Worm (Caenorhabditis elegans) whole organism, L4 larva: ENCODE results near the gene ZK1248.19.
A peak's percentile ranks its signal among the peaks of the same experiment; 100 is the strongest.
"Not testable (repeated sequence)": the region's sequence is repeated elsewhere in the genome, so short reads cannot be mapped to it uniquely, and the experiment has no call there.

Experiments
- F37D6.2 ChIP-seq: sonication (generic microtip); optimal IDR thresholded peaks from 2 replicates; lab custom pipeline; 2016; ENCODE audit warnings: mild to moderate bottlenecking, missing genetic modification characterization, missing compliant biosample characterization
- R02D3.7 ChIP-seq: fragments of 150-350 bp; sonication (generic microtip); optimal IDR thresholded peaks from 3 replicates; lab custom pipeline; 2014; ENCODE audit warnings: missing biosample characterization, missing genetic modification characterization
- T20F7.1 ChIP-seq: fragments of 200-800 bp; sonication (Bioruptor generic); optimal IDR thresholded peaks from 2 replicates; lab custom pipeline; 2018; ENCODE audit warnings: mild to moderate bottlenecking, missing genetic modification characterization, missing compliant biosample characterization
- Y105C5A.15 ChIP-seq: fragments of 200-800 bp; sonication (Bioruptor generic); IDR thresholded peaks from 2 replicates; pipeline ENCODE4 v1.3.6; 2022; ENCODE audit warnings: missing genetic modification characterization, missing compliant biosample characterization
- ZK337.2 ChIP-seq: fragments of 200-800 bp; sonication (Bioruptor generic); IDR thresholded peaks from 2 replicates; pipeline ENCODE4 v1.3.6; 2022; ENCODE audit warnings: missing genetic modification reagents, missing genetic modification characterization, missing compliant biosample characterization
- aha-1 ChIP-seq: fragments of 150-350 bp; peaks from one replicate; lab custom pipeline; 2014; ENCODE audit warnings: missing biosample characterization, missing genetic modification characterization
- ama-1 ChIP-seq: fragments of 150-350 bp; optimal IDR thresholded peaks from 2 replicates; lab custom pipeline; 2014; ENCODE audit warnings: inconsistent platforms, mixed read lengths
- ceh-62 ChIP-seq: sonication (generic microtip); optimal IDR thresholded peaks from 2 replicates; lab custom pipeline; 2017; ENCODE audit warnings: missing biosample characterization, missing genetic modification characterization
- ceh-82 ChIP-seq: sonication (generic microtip); optimal IDR thresholded peaks from 2 replicates; lab custom pipeline; 2017; ENCODE audit warnings: missing biosample characterization, missing genetic modification characterization
- daf-16 ChIP-seq, 3 experiments: sonication (generic microtip); optimal IDR thresholded peaks; 2 replicates each; lab custom pipeline; 2016 to 2017; ENCODE audit warnings: missing genetic modification characterization in 3 of 3, missing genetic modification reagents in 3 of 3, mild to moderate bottlenecking in 2 of 3, missing compliant biosample characterization in 2 of 3, missing biosample characterization in 1 of 3, moderate library complexity in 1 of 3
- dmd-8 ChIP-seq: fragments of 200-800 bp; sonication (Bioruptor generic); IDR thresholded peaks from 2 replicates; pipeline ENCODE4 v1.3.6; 2022; ENCODE audit warnings: missing genetic modification characterization, missing compliant biosample characterization
- dve-1 ChIP-seq: sonication (generic microtip); optimal IDR thresholded peaks from 2 replicates; lab custom pipeline; 2017; ENCODE audit warnings: antibody characterized with exemption, mild to moderate bottlenecking, missing genetic modification characterization, missing compliant biosample characterization; ENCODE audit not compliant: insufficient read depth
- hlh-11 ChIP-seq: fragments of 200-800 bp; sonication (Bioruptor generic); optimal IDR thresholded peaks from 2 replicates; lab custom pipeline; 2018; ENCODE audit warnings: mild to moderate bottlenecking, missing genetic modification characterization, missing compliant biosample characterization
- hlh-30 ChIP-seq: sonication (generic microtip); optimal IDR thresholded peaks from 2 replicates; lab custom pipeline; 2017; ENCODE audit warnings: antibody characterized with exemption, mild to moderate bottlenecking, missing genetic modification characterization, missing compliant biosample characterization; ENCODE audit not compliant: insufficient read depth
- lin-1 ChIP-seq: fragments of 200-800 bp; sonication (Bioruptor generic); IDR thresholded peaks from 2 replicates; pipeline ENCODE4 v1.3.6; 2022; ENCODE audit warnings: missing genetic modification reagents, missing genetic modification characterization, missing compliant biosample characterization
- lin-13 ChIP-seq: fragments of 150-350 bp; optimal IDR thresholded peaks from 2 replicates; lab custom pipeline; 2014; ENCODE audit warnings: missing biosample characterization, missing genetic modification reagents, missing genetic modification characterization
- lsy-2 ChIP-seq, 2 experiments: fragments of 150-350 bp in 1 of 2; sonication (generic microtip) in 1 of 2; optimal IDR thresholded peaks; 2 replicates each; lab custom pipeline; 2014 to 2017; ENCODE audit warnings: missing biosample characterization in 2 of 2, missing genetic modification characterization in 2 of 2
- mdl-1 ChIP-seq, 2 experiments: fragments of 150-350 bp in 1 of 2; sonication (generic microtip) in 1 of 2; optimal IDR thresholded peaks; 2 replicates each; lab custom pipeline; 2014 to 2017; ENCODE audit warnings: missing biosample characterization in 2 of 2, missing genetic modification characterization in 2 of 2
- mes-2 ChIP-seq: sonication (generic microtip); optimal IDR thresholded peaks from 2 replicates; lab custom pipeline; 2016; ENCODE audit warnings: missing genotype, mild to moderate bottlenecking, missing genetic modification characterization, missing compliant biosample characterization; ENCODE audit not compliant: poor library complexity, severe bottlenecking
- nhr-25 ChIP-seq: sonication (generic microtip); optimal IDR thresholded peaks from 2 replicates; lab custom pipeline; 2017; ENCODE audit warnings: missing genetic modification characterization, mild to moderate bottlenecking, missing compliant biosample characterization, antibody characterized with exemption, moderate library complexity, borderline replicate concordance; ENCODE audit not compliant: insufficient read depth
- nhr-28 ChIP-seq: fragments of 150-350 bp; optimal IDR thresholded peaks from 2 replicates; lab custom pipeline; 2014; ENCODE audit warnings: missing biosample characterization, missing genetic modification characterization
- nhr-42 ChIP-seq: fragments of 200-800 bp; sonication (Bioruptor generic); IDR thresholded peaks from 2 replicates; pipeline ENCODE4 v1.3.6; 2022; ENCODE audit warnings: missing genetic modification characterization, missing compliant biosample characterization
- nhr-6 ChIP-seq: fragments of 150-350 bp; optimal IDR thresholded peaks from 2 replicates; lab custom pipeline; 2014; ENCODE audit warnings: missing biosample characterization, missing genetic modification characterization
- nhr-77 ChIP-seq: fragments of 150-350 bp; optimal IDR thresholded peaks from 2 replicates; lab custom pipeline; 2014; ENCODE audit warnings: missing biosample characterization, missing genetic modification characterization
- pha-4 ChIP-seq, 2 experiments: fragments of 150-350 bp in 1 of 2; fragments of 200-800 bp in 1 of 2; sonication (Bioruptor generic) in 1 of 2; IDR thresholded peaks in 1 of 2; optimal IDR thresholded peaks in 1 of 2; 2 replicates each; pipeline versions ENCODE4 v1.3.6 to Lab custom; 2014 to 2022; ENCODE audit warnings: missing genetic modification characterization in 2 of 2, missing genetic modification reagents in 2 of 2, missing biosample characterization in 1 of 2, missing compliant biosample characterization in 1 of 2
- php-3 ChIP-seq: fragments of 200-800 bp; sonication (Bioruptor generic); IDR thresholded peaks from 2 replicates; pipeline ENCODE4 v1.3.6; 2022; ENCODE audit warnings: missing genetic modification reagents, missing genetic modification characterization, missing compliant biosample characterization
- rbr-2 ChIP-seq: sonication (generic microtip); optimal IDR thresholded peaks from 2 replicates; lab custom pipeline; 2016; ENCODE audit warnings: missing genotype, missing genetic modification characterization, missing compliant biosample characterization
- set-16 ChIP-seq: fragments of 200-800 bp; sonication (Bioruptor generic); IDR thresholded peaks from 2 replicates; pipeline ENCODE4 v1.3.6; 2022; ENCODE audit warnings: missing genetic modification reagents, missing genetic modification characterization, missing compliant biosample characterization
- skn-1 ChIP-seq: fragments of 150-350 bp; optimal IDR thresholded peaks from 2 replicates; lab custom pipeline; 2014; ENCODE audit warnings: missing biosample characterization, missing genetic modification characterization
- spr-1 ChIP-seq: sonication (generic microtip); optimal IDR thresholded peaks from 2 replicates; lab custom pipeline; 2016; ENCODE audit warnings: mild to moderate bottlenecking, missing genetic modification characterization, missing compliant biosample characterization
- tra-1 ChIP-seq: fragments of 200-800 bp; sonication (Bioruptor generic); IDR thresholded peaks from 2 replicates; pipeline ENCODE4 v1.3.6; 2022; ENCODE audit warnings: missing genetic modification reagents, missing genetic modification characterization, missing compliant biosample characterization
- ztf-11 ChIP-seq: fragments of 150-350 bp; optimal IDR thresholded peaks from 2 replicates; lab custom pipeline; 2014; ENCODE audit warnings: missing biosample characterization, missing genetic modification characterization

ZK1248.19 gene

ce11 chrII:5884252-5884651, 45.0 kb upstream of the ZK1248.19 start, which contains the start of gene rfip-1:
Gene rfip-1 (plus strand): TSS chrII:5884552.
- TF ChIP-seq set-16 (GFP tag; lab: Robert Waterston, UW) (no peak), ZK337.2 (GFP tag; lab: Robert Waterston, UW) (no peak), spr-1 (no peak), nhr-25 (tag; lab: Kevin White, UChicago) (no peak), nhr-42 (GFP tag; lab: Robert Waterston, UW) (no peak), lsy-2 (tag; optimal IDR thresholded peaks at IDR 0.05; lab: Kevin White, UChicago) (no peak), nhr-6 (tag; lab: Kevin White, UChicago) (no peak), dmd-8 (GFP tag; lab: Robert Waterston, UW) (no peak), Y105C5A.15 (no peak), php-3 (GFP tag; lab: Robert Waterston, UW) (no peak), F37D6.2 (tag; lab: Kevin White, UChicago) (no peak), R02D3.7 (tag; lab: Kevin White, UChicago) (no peak), T20F7.1 (GFP tag; lab: Kevin White, UChicago) (no peak)

ce11 chrII:5880677-5881076, 41.5 kb upstream of the ZK1248.19 start:
- TF ChIP-seq ceh-82 (tag; lab: Kevin White, UChicago) (no peak), nhr-28 (peak; percentile 30), hlh-30 (peak; percentile 24)

DNA sequence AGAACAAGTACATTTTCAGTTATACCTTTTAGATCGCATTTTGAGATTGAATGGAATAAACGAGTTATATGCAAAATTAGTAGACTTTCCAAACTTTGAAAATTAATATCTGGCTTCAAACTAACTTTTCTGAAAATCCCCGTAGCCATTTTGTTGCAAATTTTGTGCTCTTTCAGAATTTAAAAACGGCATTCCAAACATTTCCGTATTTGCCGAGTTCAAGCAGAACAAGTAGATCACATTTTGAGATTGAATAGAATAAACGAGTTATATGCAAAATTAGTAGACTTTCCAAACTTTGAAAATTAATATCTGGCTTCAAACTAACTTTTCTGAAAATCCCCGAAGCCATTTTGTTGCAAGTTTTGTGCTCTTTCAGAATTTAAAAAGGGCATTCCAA, 37.3 kb upstream of the ZK1248.19 start, which contains the start of gene F55C12.2:
TSS of gene F55C12.2 (plus strand) at position 301 of the 400 bp plus-strand sequence.
- not testable (repeated sequence) for TF ChIP-seq hlh-11, rbr-2, ceh-62 (tag; lab: Kevin White, UChicago)
- TF ChIP-seq, all 104 proteins: peak for 0; not testable (repeated sequence) for 104

ce11 chrII:5876053-5876452, 36.8 kb upstream of the ZK1248.19 start, which contains the start of gene F55C12.6:
Gene F55C12.6 (minus strand): TSS chrII:5876153.
- no peak for TF ChIP-seq daf-16 (GFP tag; optimal IDR thresholded peaks at IDR 0.05; lab: Kevin White, UChicago)
- TF ChIP-seq daf-16 (tag; optimal IDR thresholded peaks at IDR 0.05; lab: Kevin White, UChicago) = peak; percentile 52
- TF ChIP-seq hlh-30 = no peak

ce11 chrII:5874130-5874529, 34.9 kb upstream of the ZK1248.19 start:
- TF ChIP-seq daf-16 (GFP tag; optimal IDR thresholded peaks at IDR 0.05; lab: Kevin White, UChicago) = no peak
- TF ChIP-seq daf-16 (tag; optimal IDR thresholded peaks at IDR 0.05; lab: Kevin White, UChicago) = peak; percentile 49
- TF ChIP-seq lin-1 = no peak
- TF ChIP-seq pha-4 (GFP tag; IDR thresholded peaks at IDR 0.05; lab: Robert Waterston, UW) = no peak
- TF ChIP-seq pha-4 (tag; optimal IDR thresholded peaks at IDR 0.05; lab: Kevin White, UChicago) = peak; percentile 4
- no peak for TF ChIP-seq lin-13 (GFP tag; lab: Kevin White, UChicago)
- no peak for TF ChIP-seq skn-1
- TF ChIP-seq mdl-1 (tag; optimal IDR thresholded peaks at IDR 0.05; lab: Kevin White, UChicago) = peak in 1 of 2 experiments; percentile 28
- no peak for TF ChIP-seq tra-1
- no peak for TF ChIP-seq ztf-11 (tag; lab: Kevin White, UChicago)
- TF ChIP-seq dve-1 (tag; lab: Kevin White, UChicago) = peak; percentile 54
- peak; percentile 24 for TF ChIP-seq mes-2
- TF ChIP-seq hlh-30 = peak; percentile 88
- peak in 1 of 2 experiments; percentile 11 for TF ChIP-seq lsy-2 (tag; optimal IDR thresholded peaks at IDR 0.05; lab: Kevin White, UChicago)
- TF ChIP-seq nhr-77 (tag; lab: Kevin White, UChicago) = peak; percentile 17
- peak; percentile 69 for TF ChIP-seq nhr-28
- peak; percentile 75 for TF ChIP-seq aha-1 (tag; lab: Kevin White, UChicago)
- TF ChIP-seq ama-1 (lab: Kevin White, UChicago) = no peak
- TF ChIP-seq, all 104 proteins: peak for 10
